Fruit fly (Drosophila melanogaster) Kc167 (cell line): Measurements from ENCODE around the gene CG12236.

Source experiments
- Myc ChIP-seq: fragments of >200 bp; optimal IDR thresholded peaks from 2 replicates; lab custom pipeline; 2017; ENCODE audit warnings: missing external identifiers
- Sin3A ChIP-seq: fragments of >200 bp; optimal IDR thresholded peaks from 2 replicates; lab custom pipeline; 2018; ENCODE audit warnings: missing external identifiers
- h ChIP-seq: fragments of >200 bp; optimal IDR thresholded peaks from 3 replicates; lab custom pipeline; 2018; ENCODE audit warnings: missing external identifiers
- insv ChIP-seq: fragments of >200 bp; optimal IDR thresholded peaks from 3 replicates; lab custom pipeline; 2018; ENCODE audit warnings: missing external identifiers
- psq ChIP-seq: fragments of >200 bp; optimal IDR thresholded peaks from 2 replicates; lab custom pipeline; 2017; ENCODE audit warnings: missing external identifiers
- ttk ChIP-seq: sonication (Bioruptor generic); optimal IDR thresholded peaks from 2 replicates; lab custom pipeline; 2017; ENCODE audit warnings: missing external identifiers

DNA sequence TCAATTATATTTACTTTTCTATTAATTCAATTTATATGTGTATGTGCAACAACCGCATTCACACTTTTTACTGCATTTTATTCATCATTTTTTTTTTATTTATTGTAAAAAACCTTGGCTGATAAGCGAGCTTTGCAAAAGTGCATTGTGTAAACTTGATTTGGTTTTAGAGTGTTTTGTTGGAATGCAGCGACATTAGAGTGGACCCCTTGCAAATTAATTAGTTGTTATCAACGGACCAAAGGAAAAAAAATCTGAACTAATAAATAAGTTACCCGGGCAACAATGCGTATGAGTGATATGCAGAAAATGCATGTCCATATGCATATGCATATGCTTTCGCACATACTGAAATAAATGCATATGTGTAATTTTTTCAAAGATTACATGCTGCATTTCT lies 13.0 kb downstream of the CG12236 start:
- TF ChIP-seq psq (lab: Kevin White, UChicago): no peak
- TF ChIP-seq Sin3A (lab: Kevin White, UChicago): no peak
- no peak for TF ChIP-seq Myc (lab: Kevin White, UChicago)
- no peak for TF ChIP-seq ttk (lab: Kevin White, UChicago)
- TF ChIP-seq h (lab: Kevin White, UChicago): no peak
- TF ChIP-seq insv (lab: Kevin White, UChicago): no peak
